Worm (Caenorhabditis elegans): ENCODE data around the gene idi-1.

DNA sequence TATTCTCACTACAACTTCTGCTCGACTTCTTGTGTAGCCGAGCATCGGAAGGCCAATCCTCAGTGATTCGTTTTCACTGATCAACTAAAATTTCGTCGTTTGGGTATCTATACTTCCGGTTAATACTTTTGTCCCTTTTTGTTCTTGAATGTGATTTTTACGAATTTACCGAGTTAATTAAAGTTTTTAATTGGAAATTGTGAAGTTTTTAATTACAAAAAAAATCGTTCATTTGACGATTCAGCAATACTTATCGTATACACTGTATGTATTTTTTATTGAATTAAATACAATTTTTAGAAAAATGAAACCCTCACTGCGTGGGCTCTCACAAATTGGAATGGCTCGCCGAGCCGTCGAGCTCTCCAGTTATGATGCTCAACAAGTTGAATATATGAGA, at the start of gene idi-1:
- TF ChIP-seq him-1 (tag; optimal IDR thresholded peaks at IDR 0.05) (no peak), W03F9.2 (tag; optimal IDR thresholded peaks at IDR 0.05) (no peak)

All from whole organism, L4/young adult.